Worm (Caenorhabditis elegans) whole organism, late embryonic: ENCODE measurements around the gene F43C11.12.

Experiments
- F13H6.1 ChIP-seq: sonication (generic microtip); optimal IDR thresholded peaks from 2 replicates; lab custom pipeline; 2016; ENCODE audit warnings: missing genetic modification characterization, missing compliant biosample characterization
- ama-1 ChIP-seq: fragments of 150-350 bp; optimal IDR thresholded peaks from 2 replicates; lab custom pipeline; 2014
- ceh-30 ChIP-seq: fragments of 150-350 bp; optimal IDR thresholded peaks from 2 replicates; lab custom pipeline; 2014; ENCODE audit warnings: missing biosample characterization, missing genetic modification characterization
- dmd-4 ChIP-seq: sonication (generic microtip); optimal IDR thresholded peaks from 2 replicates; lab custom pipeline; 2016; ENCODE audit warnings: borderline replicate concordance, missing genetic modification characterization, missing compliant biosample characterization
- elt-4 ChIP-seq: sonication (generic microtip); optimal IDR thresholded peaks from 2 replicates; lab custom pipeline; 2016; ENCODE audit warnings: missing genetic modification characterization, missing compliant biosample characterization
- hlh-13 ChIP-seq: fragments of 200-800 bp; sonication (Bioruptor generic); optimal IDR thresholded peaks from 2 replicates; lab custom pipeline; 2018; ENCODE audit warnings: mild to moderate bottlenecking, missing genetic modification characterization, missing compliant biosample characterization
- lim-6 ChIP-seq: sonication (generic microtip); optimal IDR thresholded peaks from 2 replicates; lab custom pipeline; 2016; ENCODE audit warnings: missing genetic modification characterization, missing compliant biosample characterization
- nhr-11 ChIP-seq: fragments of 150-350 bp; optimal IDR thresholded peaks from 2 replicates; lab custom pipeline; 2014; ENCODE audit warnings: missing biosample characterization, missing genetic modification characterization
- odd-2 ChIP-seq: sonication (generic microtip); optimal IDR thresholded peaks from 2 replicates; lab custom pipeline; 2017; ENCODE audit warnings: antibody characterized with exemption, mild to moderate bottlenecking, missing genetic modification characterization, missing compliant biosample characterization
- pag-3 ChIP-seq: sonication (generic microtip); optimal IDR thresholded peaks from 2 replicates; lab custom pipeline; 2016; ENCODE audit warnings: missing compliant biosample characterization, missing genetic modification characterization, borderline replicate concordance
- pha-4 ChIP-seq: fragments of 150-350 bp; optimal IDR thresholded peaks from 2 replicates; lab custom pipeline; 2018; ENCODE audit warnings: missing biosample characterization, missing genetic modification reagents, missing genetic modification characterization
- syd-9 ChIP-seq: sonication (generic microtip); optimal IDR thresholded peaks from 2 replicates; lab custom pipeline; 2016; ENCODE audit warnings: mild to moderate bottlenecking, missing genetic modification characterization, moderate library complexity, missing compliant biosample characterization
- tbx-2 ChIP-seq: sonication (generic microtip); optimal IDR thresholded peaks from 2 replicates; lab custom pipeline; 2016; ENCODE audit warnings: missing genetic modification characterization, missing compliant biosample characterization
- unc-55 ChIP-seq: sonication (generic microtip); optimal IDR thresholded peaks from 2 replicates; lab custom pipeline; 2017; ENCODE audit warnings: missing biosample characterization, missing genetic modification reagents, missing genetic modification characterization

- TF ChIP-seq pag-3 (tag; lab: Kevin White, UChicago) (no peak), tbx-2 (tag; lab: Kevin White, UChicago) (no peak), lim-6 (tag; lab: Kevin White, UChicago) (no peak), hlh-13 (no peak), elt-4 (tag; lab: Kevin White, UChicago) (no peak), dmd-4 (tag; lab: Kevin White, UChicago) (no peak), odd-2 (no peak), F13H6.1 (tag; lab: Kevin White, UChicago) (no peak), nhr-11 (tag; lab: Kevin White, UChicago) (no peak), syd-9 (tag; lab: Kevin White, UChicago) (no peak), ceh-30 (tag; lab: Kevin White, UChicago) (no peak), pha-4 (tag; lab: Kevin White, UChicago) (no peak), unc-55 (GFP tag; lab: Kevin White, UChicago) (no peak), ama-1 (lab: Kevin White, UChicago) (no peak)
These were observed 12.0 kb downstream of the F43C11.12 start, which contains the start of gene F43C11.2 for ce11 chrII:2354476-2354875.
